Worm (Caenorhabditis elegans) whole organism, early embryonic: ENCODE measurements around the gene C17B7.9.

Experiments used
- B0310.2 ChIP-seq: sonication (generic microtip); optimal IDR thresholded peaks from 2 replicates; lab custom pipeline; 2016; ENCODE audit warnings: mild to moderate bottlenecking, missing genetic modification characterization, missing compliant biosample characterization
- F13C5.2 ChIP-seq: sonication (generic microtip); optimal IDR thresholded peaks from 2 replicates; lab custom pipeline; 2017; ENCODE audit warnings: mild to moderate bottlenecking, missing genetic modification characterization, inconsistent platforms, missing compliant biosample characterization
- aly-1 ChIP-seq: sonication (generic microtip); optimal IDR thresholded peaks from 2 replicates; lab custom pipeline; 2016; ENCODE audit warnings: missing genetic modification characterization, missing compliant biosample characterization
- ama-1 ChIP-seq: fragments of 150-350 bp; optimal IDR thresholded peaks from 2 replicates; lab custom pipeline; 2014
- ceh-13 ChIP-seq: fragments of 200-800 bp; sonication (Bioruptor generic); optimal IDR thresholded peaks from 2 replicates; lab custom pipeline; 2018; ENCODE audit warnings: mild to moderate bottlenecking, missing genetic modification characterization, missing compliant biosample characterization
- ceh-36 ChIP-seq: sonication (generic microtip); optimal IDR thresholded peaks from 2 replicates; lab custom pipeline; 2016; ENCODE audit warnings: missing genetic modification characterization, inconsistent platforms, missing compliant biosample characterization
- ets-7 ChIP-seq: sonication (generic microtip); optimal IDR thresholded peaks from 2 replicates; lab custom pipeline; 2016; ENCODE audit warnings: missing genotype, missing genetic modification characterization, missing compliant biosample characterization
- flt-1 ChIP-seq: fragments of 200-800 bp; sonication (Bioruptor generic); IDR thresholded peaks from 2 replicates; pipeline ENCODE4 v1.3.6; 2022; ENCODE audit warnings: missing genetic modification characterization, missing compliant biosample characterization
- hmbx-1 ChIP-seq: sonication (generic microtip); optimal IDR thresholded peaks from 2 replicates; lab custom pipeline; 2016; ENCODE audit warnings: mild to moderate bottlenecking, missing genetic modification characterization, missing compliant biosample characterization
- hmg-4 ChIP-seq: fragments of 200-800 bp; sonication (Bioruptor generic); optimal IDR thresholded peaks from 2 replicates; lab custom pipeline; 2018; ENCODE audit warnings: mild to moderate bottlenecking, missing genetic modification characterization, missing compliant biosample characterization
- hnd-1 ChIP-seq: sonication (generic microtip); optimal IDR thresholded peaks from 2 replicates; lab custom pipeline; 2016; ENCODE audit warnings: missing genetic modification characterization, missing compliant biosample characterization
- pes-1 ChIP-seq: fragments of 200-800 bp; sonication (Bioruptor generic); IDR thresholded peaks from 2 replicates; pipeline ENCODE4 v1.3.6; 2022; ENCODE audit warnings: missing genetic modification reagents, missing genetic modification characterization, missing compliant biosample characterization
- scrt-1 ChIP-seq: fragments of 200-800 bp; sonication (Bioruptor generic); IDR thresholded peaks from 2 replicates; pipeline ENCODE4 v1.3.6; 2022; ENCODE audit warnings: missing genetic modification characterization, missing compliant biosample characterization
- sea-1 ChIP-seq: fragments of 200-800 bp; sonication (Bioruptor generic); conservative IDR thresholded peaks from 2 replicates; pipeline ENCODE4 v1.3.6; 2022; ENCODE audit warnings: missing genetic modification characterization, missing compliant biosample characterization
- tbx-11 ChIP-seq: fragments of 200-800 bp; sonication (Bioruptor generic); IDR thresholded peaks from 2 replicates; pipeline ENCODE4 v1.3.6; 2022; ENCODE audit warnings: missing genetic modification characterization, missing compliant biosample characterization
- tbx-37 ChIP-seq: fragments of 200-800 bp; sonication (Bioruptor generic); conservative IDR thresholded peaks from 2 replicates; pipeline ENCODE4 v1.3.6; 2022; ENCODE audit warnings: missing genetic modification reagents, missing genetic modification characterization, missing compliant biosample characterization
- tra-4 ChIP-seq: sonication (generic microtip); optimal IDR thresholded peaks from 2 replicates; lab custom pipeline; 2017; ENCODE audit warnings: missing genetic modification characterization, missing compliant biosample characterization

The C17B7.9 gene

DNA sequence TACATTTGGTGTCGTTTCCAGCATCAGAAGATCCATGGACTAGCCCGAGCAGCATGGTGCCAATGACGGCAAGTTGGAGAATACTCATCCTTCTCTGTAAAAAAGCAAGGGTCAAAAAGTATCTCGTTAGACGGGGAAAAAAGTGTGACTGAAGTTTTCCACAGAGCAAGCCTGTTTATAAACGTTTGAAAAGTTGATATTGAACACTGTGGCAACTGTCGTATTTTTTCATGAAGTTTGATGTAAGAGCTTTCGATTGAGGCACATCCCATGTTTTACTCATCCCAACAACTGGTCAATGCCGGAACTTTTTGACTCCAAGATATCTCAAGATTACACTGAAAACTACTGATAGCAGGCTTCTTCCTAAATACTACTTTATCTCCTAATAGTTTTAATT, 12.9 kb downstream of the C17B7.9 start, which contains the start of gene F35F10.13:
F35F10.13 (minus strand) TSS at position 101 of the 400 bp plus-strand sequence.
- TF ChIP-seq tbx-37 (GFP tag; lab: Robert Waterston, UW) (no peak), ama-1 (lab: Kevin White, UChicago) (no peak), F13C5.2 (tag; lab: Kevin White, UChicago) (no peak), sea-1 (GFP tag; lab: Robert Waterston, UW) (no peak), B0310.2 (tag; lab: Kevin White, UChicago) (no peak), ets-7 (tag; lab: Kevin White, UChicago) (no peak), tbx-11 (GFP tag; lab: Robert Waterston, UW) (no peak), tra-4 (tag; lab: Kevin White, UChicago) (no peak), hnd-1 (tag; lab: Kevin White, UChicago) (no peak), hmbx-1 (no peak)

DNA sequence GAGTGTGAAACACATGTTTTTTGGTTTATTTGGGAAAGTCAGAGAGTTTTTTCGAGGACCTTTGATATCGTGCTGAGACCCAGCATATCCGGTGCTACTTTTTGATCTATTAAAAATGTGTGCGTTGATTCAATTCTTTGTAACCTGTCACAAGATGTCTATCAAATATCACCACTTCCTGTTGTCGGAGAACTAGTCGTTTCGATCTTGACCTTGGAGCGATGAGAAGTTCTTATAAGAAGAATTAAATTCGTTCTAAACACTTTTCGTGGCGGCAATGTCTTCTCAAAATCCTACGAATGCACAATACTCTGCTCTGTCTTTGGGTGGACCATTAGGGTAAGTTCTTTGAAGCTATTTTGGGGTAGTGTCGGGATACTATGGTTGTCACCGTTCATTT, 15.8 kb downstream of the C17B7.9 start, which contains the start of gene F35F10.1:
F35F10.1 (plus strand) TSS at position 200 of the 400 bp plus-strand sequence.
- TF ChIP-seq hnd-1 (tag; lab: Kevin White, UChicago) = no peak
- TF ChIP-seq sea-1 (GFP tag; lab: Robert Waterston, UW) = no peak
- TF ChIP-seq aly-1 (tag; lab: Kevin White, UChicago) = no peak
- no peak for TF ChIP-seq ets-7 (tag; lab: Kevin White, UChicago)
- TF ChIP-seq flt-1 (GFP tag; lab: Robert Waterston, UW) = no peak

DNA sequence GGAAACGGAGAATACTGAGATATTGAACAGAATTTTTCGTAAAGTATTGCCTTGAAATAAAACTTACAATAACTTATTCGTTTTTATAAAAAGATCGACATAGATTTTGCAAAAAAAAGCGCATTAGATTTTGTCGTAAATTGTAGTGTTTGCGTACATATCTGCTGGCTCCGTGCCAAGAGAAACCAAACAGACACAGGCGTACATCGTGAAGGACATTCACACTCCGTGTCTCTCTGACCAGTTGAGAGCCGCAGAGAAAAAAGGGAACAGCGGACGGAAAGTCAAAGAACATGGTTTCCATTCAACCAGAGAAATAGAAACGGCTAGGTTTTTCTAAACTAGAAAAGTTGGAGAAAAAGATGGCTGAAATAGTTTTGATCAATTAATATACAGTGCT, 16.6 kb downstream of the C17B7.9 start, which contains the start of gene arrd-19:
arrd-19 (minus strand) TSS at position 209 of the 400 bp plus-strand sequence.
- TF ChIP-seq ceh-13 (GFP tag; lab: Kevin White, UChicago) (no peak), tbx-37 (GFP tag; lab: Robert Waterston, UW) (no peak), B0310.2 (tag; lab: Kevin White, UChicago) (no peak), sea-1 (GFP tag; lab: Robert Waterston, UW) (no peak), ama-1 (lab: Kevin White, UChicago) (no peak), tbx-11 (GFP tag; lab: Robert Waterston, UW) (no peak), hmg-4 (GFP tag; lab: Kevin White, UChicago) (no peak), pes-1 (no peak), hmbx-1 (no peak), ceh-36 (no peak), scrt-1 (GFP tag; lab: Robert Waterston, UW) (no peak), aly-1 (tag; lab: Kevin White, UChicago) (no peak), F13C5.2 (tag; lab: Kevin White, UChicago) (no peak)

ce11 chrV:3312067-3312666, 19.8 kb downstream of the C17B7.9 start, which contains the start of gene arrd-18:
Gene arrd-18, minus strand, starts transcription at chrV:3312117.
- no peak for TF ChIP-seq pes-1
- TF ChIP-seq ama-1 (lab: Kevin White, UChicago) = no peak
- no peak for TF ChIP-seq ceh-13 (GFP tag; lab: Kevin White, UChicago)
- TF ChIP-seq sea-1 (GFP tag; lab: Robert Waterston, UW) = no peak
- TF ChIP-seq aly-1 (tag; lab: Kevin White, UChicago) = no peak

- TF ChIP-seq sea-1 (GFP tag; lab: Robert Waterston, UW) = no peak
- TF ChIP-seq pes-1 = no peak
- TF ChIP-seq aly-1 (tag; lab: Kevin White, UChicago) = no peak
- no peak for TF ChIP-seq hmg-4 (GFP tag; lab: Kevin White, UChicago)
- no peak for TF ChIP-seq ceh-36
- TF ChIP-seq hmbx-1 = no peak
- TF ChIP-seq ama-1 (lab: Kevin White, UChicago) = no peak
- TF ChIP-seq ceh-13 (GFP tag; lab: Kevin White, UChicago) = no peak
- TF ChIP-seq hnd-1 (tag; lab: Kevin White, UChicago) = no peak
- TF ChIP-seq ets-7 (tag; lab: Kevin White, UChicago) = no peak
- no peak for TF ChIP-seq tbx-37 (GFP tag; lab: Robert Waterston, UW)
- TF ChIP-seq flt-1 (GFP tag; lab: Robert Waterston, UW) = no peak
These were observed 23.8 kb downstream of the C17B7.9 start, which contains the start of gene srbc-3 for ce11 chrV:3308169-3308568. Gene srbc-3, plus strand, starts transcription at chrV:3308469.

- TF ChIP-seq pes-1 (no peak), hmg-4 (GFP tag; lab: Kevin White, UChicago) (no peak)
These were observed 30.0 kb downstream of the C17B7.9 start, which contains the start of gene srbc-1 for ce11 chrV:3301898-3302297. Gene srbc-1, minus strand, starts transcription at chrV:3301998.

ce11 chrV:3299437-3299836, 32.5 kb downstream of the C17B7.9 start:
- TF ChIP-seq B0310.2 (tag; lab: Kevin White, UChicago) (no peak), tbx-37 (GFP tag; lab: Robert Waterston, UW) (no peak), flt-1 (GFP tag; lab: Robert Waterston, UW) (no peak), sea-1 (GFP tag; lab: Robert Waterston, UW) (no peak), tra-4 (tag; lab: Kevin White, UChicago) (no peak), tbx-11 (GFP tag; lab: Robert Waterston, UW) (no peak), hmg-4 (GFP tag; lab: Kevin White, UChicago) (no peak), ets-7 (tag; lab: Kevin White, UChicago) (no peak), pes-1 (no peak)

DNA sequence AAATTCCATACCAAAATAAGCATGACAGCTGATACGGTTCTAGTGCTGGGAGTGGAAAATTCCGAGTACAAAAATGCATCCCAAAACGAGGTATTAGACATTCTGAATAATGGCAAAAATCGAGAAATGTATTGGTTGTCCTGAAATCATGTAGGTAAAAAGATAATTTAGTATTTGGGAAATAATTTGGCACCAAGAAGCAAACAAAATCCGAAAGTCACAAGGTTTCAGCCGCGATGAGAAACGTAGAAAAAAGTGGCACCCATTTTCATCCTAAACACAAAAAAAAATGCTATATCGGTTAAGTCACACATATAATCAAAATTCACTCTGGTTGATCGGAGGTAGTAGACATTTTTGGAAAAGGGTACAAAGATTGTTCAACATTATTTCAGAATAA, 34.2 kb downstream of the C17B7.9 start, which contains the start of gene srx-122:
srx-122 (minus strand) TSS at position 101 of the 400 bp plus-strand sequence.
- TF ChIP-seq F13C5.2 (tag; lab: Kevin White, UChicago) (no peak), ama-1 (lab: Kevin White, UChicago) (no peak), tbx-37 (GFP tag; lab: Robert Waterston, UW) (no peak), hmg-4 (GFP tag; lab: Kevin White, UChicago) (no peak), sea-1 (GFP tag; lab: Robert Waterston, UW) (no peak), tra-4 (tag; lab: Kevin White, UChicago) (no peak), tbx-11 (GFP tag; lab: Robert Waterston, UW) (no peak), ceh-36 (no peak), hmbx-1 (no peak), hnd-1 (tag; lab: Kevin White, UChicago) (no peak), flt-1 (GFP tag; lab: Robert Waterston, UW) (no peak), pes-1 (no peak), scrt-1 (GFP tag; lab: Robert Waterston, UW) (no peak), aly-1 (tag; lab: Kevin White, UChicago) (no peak), ceh-13 (GFP tag; lab: Kevin White, UChicago) (no peak), ets-7 (tag; lab: Kevin White, UChicago) (no peak), B0310.2 (tag; lab: Kevin White, UChicago) (no peak)
